Fruit fly (Drosophila melanogaster) whole organism, embryonic: ENCODE measurements around the gene scramb1.

ENCODE experiments used
- ATbp ChIP-seq: fragments of 200-800 bp; sonication (Bioruptor generic); optimal IDR thresholded peaks from 2 replicates; lab custom pipeline; 2017; ENCODE audit warnings: missing biosample characterization, mild to moderate bottlenecking, missing genetic modification characterization, missing genetic modification reagents
- Blimp-1 ChIP-seq: fragments of 200-800 bp; sonication (Bioruptor generic); optimal IDR thresholded peaks from 3 replicates; lab custom pipeline; 2018; ENCODE audit warnings: missing biosample characterization, missing genetic modification characterization, mild to moderate bottlenecking, moderate library complexity, missing genetic modification reagents
- CG10366 ChIP-seq: fragments of 200-800 bp; sonication (Bioruptor generic); IDR thresholded peaks from 2 replicates; pipeline ENCODE4 v1.3.6; 2022; ENCODE audit warnings: missing biosample characterization, missing genetic modification characterization
- CG10959 ChIP-seq: fragments of 200-800 bp; sonication (Bioruptor generic); IDR thresholded peaks from 2 replicates; pipeline ENCODE4 v1.3.6; 2022; ENCODE audit warnings: missing biosample characterization, missing genetic modification characterization
- CG12769 ChIP-seq: fragments of 200-800 bp; sonication (Bioruptor generic); optimal IDR thresholded peaks from 2 replicates; lab custom pipeline; 2019; ENCODE audit warnings: missing biosample characterization, mild to moderate bottlenecking, missing genetic modification characterization, moderate library complexity
- CG13287 ChIP-seq: fragments of 200-800 bp; sonication (Bioruptor generic); IDR thresholded peaks from 2 replicates; pipeline ENCODE4 v1.3.6; 2022; ENCODE audit warnings: missing biosample characterization, missing genetic modification characterization; ENCODE audit not compliant: partially characterized antibody
- CG15601 ChIP-seq: fragments of 200-800 bp; sonication (Bioruptor generic); optimal IDR thresholded peaks from 3 replicates; lab custom pipeline; 2019; ENCODE audit warnings: missing biosample characterization, mild to moderate bottlenecking, missing genetic modification characterization, moderate library complexity
- CG17361 ChIP-seq: fragments of 200-800 bp; sonication (Bioruptor generic); IDR thresholded peaks from 3 replicates; pipeline ENCODE4 v1.3.6; 2022; ENCODE audit warnings: missing biosample characterization, missing genetic modification characterization
- CG18011 ChIP-seq: fragments of 200-800 bp; sonication (Bioruptor generic); optimal IDR thresholded peaks from 2 replicates; lab custom pipeline; 2017; ENCODE audit warnings: missing biosample characterization, missing genetic modification characterization, mild to moderate bottlenecking, moderate library complexity, missing genotype
- CG1832 ChIP-seq: fragments of 200-800 bp; sonication (Bioruptor generic); optimal IDR thresholded peaks from 2 replicates; lab custom pipeline; 2017; ENCODE audit warnings: missing biosample characterization, mild to moderate bottlenecking, missing genetic modification characterization, inconsistent platforms
- CG18764 ChIP-seq: fragments of 200-800 bp; sonication (Bioruptor generic); optimal IDR thresholded peaks from 3 replicates; lab custom pipeline; 2016; ENCODE audit warnings: missing biosample characterization, missing genetic modification characterization
- CG2875 ChIP-seq: fragments of 200-800 bp; sonication (Bioruptor generic); optimal IDR thresholded peaks from 2 replicates; lab custom pipeline; 2017; ENCODE audit warnings: missing biosample characterization, mild to moderate bottlenecking, missing genetic modification characterization, missing genetic modification reagents
- CG3065 ChIP-seq: fragments of 200-800 bp; sonication (Bioruptor generic); optimal IDR thresholded peaks from 2 replicates; lab custom pipeline; 2016; ENCODE audit warnings: missing biosample characterization, missing genetic modification characterization
- CG31224 ChIP-seq: fragments of 200-800 bp; sonication (Bioruptor generic); IDR thresholded peaks from 2 replicates; pipeline ENCODE4 v1.3.6; 2022; ENCODE audit warnings: missing biosample characterization, missing genetic modification characterization
- CG31441 ChIP-seq: fragments of 200-800 bp; sonication (Bioruptor generic); IDR thresholded peaks from 2 replicates; pipeline ENCODE4 v1.3.6; 2022; ENCODE audit warnings: missing biosample characterization, missing genetic modification characterization
- CG4707 ChIP-seq: fragments of 200-800 bp; sonication (Bioruptor generic); optimal IDR thresholded peaks from 2 replicates; lab custom pipeline; 2018; ENCODE audit warnings: missing biosample characterization, mild to moderate bottlenecking, missing genetic modification characterization, moderate library complexity
- CG5180 ChIP-seq: fragments of 200-800 bp; sonication (Bioruptor generic); optimal IDR thresholded peaks from 3 replicates; lab custom pipeline; 2017; ENCODE audit warnings: missing biosample characterization, missing genetic modification characterization, mild to moderate bottlenecking, moderate library complexity, missing genetic modification reagents
- CG5245 ChIP-seq: fragments of 200-800 bp; sonication (Bioruptor generic); optimal IDR thresholded peaks from 3 replicates; lab custom pipeline; 2016; ENCODE audit warnings: missing biosample characterization, missing genetic modification characterization
- CG8944 ChIP-seq: fragments of 200-800 bp; sonication (Bioruptor generic); optimal IDR thresholded peaks from 3 replicates; lab custom pipeline; 2016; ENCODE audit warnings: missing biosample characterization, missing genetic modification characterization
- CG9932 ChIP-seq: fragments of 200-800 bp; sonication (Bioruptor generic); IDR thresholded peaks from 2 replicates; pipeline ENCODE4 v1.3.6; 2022; ENCODE audit warnings: missing biosample characterization, missing genetic modification characterization
- Camta ChIP-seq: fragments of 200-800 bp; sonication (Bioruptor generic); optimal IDR thresholded peaks from 2 replicates; lab custom pipeline; 2016; ENCODE audit warnings: missing biosample characterization, missing genetic modification characterization
- Gug ChIP-seq: fragments of 200-800 bp; sonication (Bioruptor generic); IDR thresholded peaks from 4 replicates; pipeline ENCODE4 v1.3.6; 2022; ENCODE audit warnings: missing biosample characterization, missing genetic modification characterization
- HLH54F ChIP-seq: fragments of 200-800 bp; sonication (Bioruptor generic); optimal IDR thresholded peaks from 3 replicates; lab custom pipeline; 2016; ENCODE audit warnings: missing biosample characterization, missing genetic modification characterization
- Hr51 ChIP-seq, 2 experiments: fragments of 200-800 bp; sonication (Bioruptor generic); optimal IDR thresholded peaks; 2 replicates in 1 of 2; 3 replicates in 1 of 2; lab custom pipeline; 2016 to 2018; ENCODE audit warnings: missing biosample characterization in 2 of 2, missing genetic modification characterization in 2 of 2, mild to moderate bottlenecking in 1 of 2, moderate library complexity in 1 of 2
- Kr ChIP-seq: fragments of 200-800 bp; sonication (Bioruptor generic); optimal IDR thresholded peaks from 2 replicates; lab custom pipeline; 2017; ENCODE audit warnings: missing biosample characterization, mild to moderate bottlenecking, missing genetic modification characterization
- MESR4 ChIP-seq: fragments of 200-800 bp; sonication (Bioruptor generic); optimal IDR thresholded peaks from 2 replicates; lab custom pipeline; 2018; ENCODE audit warnings: missing biosample characterization, mild to moderate bottlenecking, missing genetic modification characterization, moderate library complexity
- Mrtf ChIP-seq: fragments of 200-800 bp; sonication (Bioruptor generic); IDR thresholded peaks from 3 replicates; pipeline ENCODE4 v1.3.6; 2022; ENCODE audit warnings: missing biosample characterization, missing genetic modification characterization
- NC2α ChIP-seq: fragments of 200-800 bp; sonication (Bioruptor generic); optimal IDR thresholded peaks from 2 replicates; lab custom pipeline; 2016; ENCODE audit warnings: missing biosample characterization, missing genetic modification characterization
- NFAT ChIP-seq: fragments of 200-800 bp; sonication (Bioruptor generic); IDR thresholded peaks from 2 replicates; pipeline ENCODE4 v1.3.6; 2022; ENCODE audit warnings: missing biosample characterization, missing genetic modification characterization
- Stat92E ChIP-seq, 3 experiments: fragments of >200 bp in 2 of 3; fragments of 200-800 bp in 1 of 3; sonication (Bioruptor generic) in 1 of 3; optimal IDR thresholded peaks; 2 replicates each; lab custom pipeline; 2017 to 2019; ENCODE audit warnings: missing biosample characterization in 3 of 3, missing genetic modification characterization in 3 of 3, mild to moderate bottlenecking in 1 of 3, moderate library complexity in 1 of 3
- abd-A ChIP-seq: fragments of 200-800 bp; sonication (Bioruptor generic); optimal IDR thresholded peaks from 3 replicates; lab custom pipeline; 2019; ENCODE audit warnings: missing biosample characterization, mild to moderate bottlenecking, missing genetic modification characterization, moderate library complexity
- cg ChIP-seq: fragments of 200-800 bp; sonication (Bioruptor generic); optimal IDR thresholded peaks from 3 replicates; lab custom pipeline; 2019; ENCODE audit warnings: missing biosample characterization, mild to moderate bottlenecking, missing genetic modification characterization, moderate library complexity
- chinmo ChIP-seq: fragments of 200-800 bp; sonication (Bioruptor generic); IDR thresholded peaks from 4 replicates; pipeline ENCODE4 v1.3.6; 2022; ENCODE audit warnings: missing biosample characterization, missing genetic modification characterization; ENCODE audit not compliant: partially characterized antibody
- ci ChIP-seq: fragments of 200-800 bp; sonication (Bioruptor generic); IDR thresholded peaks from 3 replicates; pipeline ENCODE4 v1.3.6; 2022; ENCODE audit warnings: missing biosample characterization, missing genetic modification characterization
- insv ChIP-seq, 2 experiments: fragments of 200-800 bp; sonication (Bioruptor generic); optimal IDR thresholded peaks; 3 replicates each; lab custom pipeline; 2016 to 2018; ENCODE audit warnings: missing biosample characterization in 2 of 2, missing genetic modification characterization in 2 of 2
- lola ChIP-seq, 3 experiments: fragments of >200 bp in 2 of 3; fragments of 200-800 bp in 1 of 3; sonication (Bioruptor generic) in 1 of 3; optimal IDR thresholded peaks; 2 replicates each; lab custom pipeline; 2017 to 2019; ENCODE audit warnings: missing biosample characterization in 3 of 3, missing genetic modification characterization in 3 of 3, mild to moderate bottlenecking in 1 of 3, moderate library complexity in 1 of 3
- nom ChIP-seq: fragments of 200-800 bp; sonication (Bioruptor generic); optimal IDR thresholded peaks from 2 replicates; lab custom pipeline; 2017; ENCODE audit warnings: missing biosample characterization, missing genetic modification characterization, mild to moderate bottlenecking, moderate library complexity, missing genetic modification reagents
- pho ChIP-seq: fragments of 200-800 bp; sonication (Bioruptor generic); optimal IDR thresholded peaks from 2 replicates; lab custom pipeline; 2016; ENCODE audit warnings: missing biosample characterization, missing genetic modification characterization
- phol ChIP-seq: fragments of 200-800 bp; sonication (Bioruptor generic); optimal IDR thresholded peaks from 3 replicates; lab custom pipeline; 2018; ENCODE audit warnings: missing biosample characterization, mild to moderate bottlenecking, missing genetic modification characterization, moderate library complexity
- pnt ChIP-seq: fragments of 200-800 bp; sonication (Bioruptor generic); optimal IDR thresholded peaks from 3 replicates; lab custom pipeline; 2016; ENCODE audit warnings: missing biosample characterization, missing genetic modification characterization
- pros ChIP-seq: fragments of 200-800 bp; sonication (Bioruptor generic); optimal IDR thresholded peaks from 3 replicates; lab custom pipeline; 2019; ENCODE audit warnings: missing biosample characterization, mild to moderate bottlenecking, missing genetic modification characterization, moderate library complexity
- rib ChIP-seq: fragments of 200-800 bp; sonication (Bioruptor generic); IDR thresholded peaks from 2 replicates; pipeline ENCODE4 v1.3.6; 2022; ENCODE audit warnings: missing biosample characterization, missing genetic modification characterization
- tup ChIP-seq: fragments of 200-800 bp; sonication (Bioruptor generic); optimal IDR thresholded peaks from 2 replicates; lab custom pipeline; 2016; ENCODE audit warnings: missing biosample characterization, mild to moderate bottlenecking, missing genetic modification characterization, moderate library complexity
- unc-4 ChIP-seq: fragments of 200-800 bp; sonication (Bioruptor generic); IDR thresholded peaks from 2 replicates; pipeline ENCODE4 v1.3.6; 2022; ENCODE audit warnings: missing biosample characterization, missing genetic modification characterization; ENCODE audit not compliant: partially characterized antibody
- yki ChIP-seq: fragments of >200 bp; optimal IDR thresholded peaks from 3 replicates; lab custom pipeline; 2018
- z ChIP-seq: fragments of 200-800 bp; sonication (Bioruptor generic); IDR thresholded peaks from 3 replicates; pipeline ENCODE4 v1.3.6; 2022; ENCODE audit warnings: missing biosample characterization, missing genetic modification characterization

scramb1 gene

dm6 chr3L:10262827-10263226, 37.8 kb upstream of the scramb1 start (continued):
- TF ChIP-seq lola (GFP tag; optimal IDR thresholded peaks at IDR 0.05; lab: Kevin White, UChicago) (no peak), CG13287 (GFP tag; lab: Robert Waterston, UW) (no peak), CG8944 (GFP tag; lab: Kevin White, UChicago) (no peak), Hr51 (GFP tag; optimal IDR thresholded peaks at IDR 0.05; lab: Kevin White, UChicago) (peak in 1 of 2 experiments; percentile 21), phol (tag; lab: Kevin White, UChicago) (peak; percentile 21), CG17361 (GFP tag; lab: Robert Waterston, UW) (peak; percentile 44; the same call in 1 of the 3 replicates), CG4707 (GFP tag; lab: Kevin White, UChicago) (no peak)

dm6 chr3L:10261219-10261618, 36.2 kb upstream of the scramb1 start:
- TF ChIP-seq pnt (GFP tag; lab: Kevin White, UChicago) = no peak
- TF ChIP-seq Blimp-1 (GFP tag; lab: Kevin White, UChicago) = no peak
- TF ChIP-seq CG2875 (GFP tag; lab: Kevin White, UChicago) = no peak
- TF ChIP-seq CG5245 (GFP tag; lab: Kevin White, UChicago) = no peak
- TF ChIP-seq CG9932 (GFP tag; lab: Robert Waterston, UW) = no peak
- no peak for TF ChIP-seq NFAT (GFP tag; lab: Robert Waterston, UW)
- no peak for TF ChIP-seq tup (GFP tag; lab: Kevin White, UChicago)
- no peak for TF ChIP-seq Mrtf (GFP tag; lab: Robert Waterston, UW)
- no peak for TF ChIP-seq Camta
- no peak for TF ChIP-seq CG10366 (GFP tag; lab: Robert Waterston, UW)
- TF ChIP-seq CG10959 = no peak
- TF ChIP-seq CG5180 = no peak
- TF ChIP-seq ci (GFP tag; lab: Robert Waterston, UW) = no peak
- TF ChIP-seq MESR4 (GFP tag; lab: Kevin White, UChicago) = no peak
- no peak for TF ChIP-seq CG18764 (GFP tag; lab: Kevin White, UChicago)
- no peak for TF ChIP-seq insv (GFP tag; optimal IDR thresholded peaks at IDR 0.05; lab: Kevin White, UChicago)
- no peak for TF ChIP-seq unc-4
- TF ChIP-seq rib (GFP tag; lab: Robert Waterston, UW) = no peak

dm6 chr3L:10258738-10259137, 33.7 kb upstream of the scramb1 start:
- TF ChIP-seq CG31224 (GFP tag; lab: Robert Waterston, UW) (peak; percentile 68), yki (lab: Kevin White, UChicago) (no peak), ci (GFP tag; lab: Robert Waterston, UW) (0 out of 3 replicates have a peak, but pooled peaks have one; percentile 17), nom (GFP tag; lab: Kevin White, UChicago) (peak; percentile 4), Stat92E (GFP tag; optimal IDR thresholded peaks at IDR 0.05; lab: Kevin White, UChicago) (no peak), HLH54F (GFP tag; lab: Kevin White, UChicago) (no peak), pho (no peak)

dm6 chr3L:10254131-10254530, 29.1 kb upstream of the scramb1 start:
- TF ChIP-seq CG3065 (GFP tag; lab: Kevin White, UChicago) (peak; percentile 76), chinmo (GFP tag; lab: Robert Waterston, UW) (0 out of 4 replicates have a peak, but pooled peaks have one; percentile 6), CG15601 (tag; lab: Kevin White, UChicago) (no peak), CG31441 (GFP tag; lab: Robert Waterston, UW) (no peak), CG1832 (peak; percentile 0), Gug (GFP tag; lab: Robert Waterston, UW) (no peak), CG18011 (GFP tag; lab: Kevin White, UChicago) (no peak), CG12769 (tag; lab: Kevin White, UChicago) (no peak), ATbp (GFP tag; lab: Kevin White, UChicago) (no peak), NC2α (no peak), pros (GFP tag; lab: Kevin White, UChicago) (peak; percentile 58), CG31224 (GFP tag; lab: Robert Waterston, UW) (peak; percentile 91), abd-A (tag; lab: Kevin White, UChicago) (peak; percentile 72), z (GFP tag; lab: Robert Waterston, UW) (peak; percentile 83), Kr (GFP tag; lab: Kevin White, UChicago) (peak; percentile 6), cg (GFP tag; lab: Kevin White, UChicago) (peak; percentile 49)
